Fruit fly (Drosophila melanogaster) Kc167 (cell line): Measurements from ENCODE around the gene Or88a.

Experiments used
- Myc ChIP-seq: fragments of >200 bp; optimal IDR thresholded peaks from 2 replicates; lab custom pipeline; 2017; ENCODE audit warnings: missing external identifiers
- Sin3A ChIP-seq: fragments of >200 bp; optimal IDR thresholded peaks from 2 replicates; lab custom pipeline; 2018; ENCODE audit warnings: missing external identifiers
- h ChIP-seq: fragments of >200 bp; optimal IDR thresholded peaks from 3 replicates; lab custom pipeline; 2018; ENCODE audit warnings: missing external identifiers
- insv ChIP-seq: fragments of >200 bp; optimal IDR thresholded peaks from 3 replicates; lab custom pipeline; 2018; ENCODE audit warnings: missing external identifiers
- psq ChIP-seq: fragments of >200 bp; optimal IDR thresholded peaks from 2 replicates; lab custom pipeline; 2017; ENCODE audit warnings: missing external identifiers
- ttk ChIP-seq: sonication (Bioruptor generic); optimal IDR thresholded peaks from 2 replicates; lab custom pipeline; 2017; ENCODE audit warnings: missing external identifiers

The Or88a gene

DNA sequence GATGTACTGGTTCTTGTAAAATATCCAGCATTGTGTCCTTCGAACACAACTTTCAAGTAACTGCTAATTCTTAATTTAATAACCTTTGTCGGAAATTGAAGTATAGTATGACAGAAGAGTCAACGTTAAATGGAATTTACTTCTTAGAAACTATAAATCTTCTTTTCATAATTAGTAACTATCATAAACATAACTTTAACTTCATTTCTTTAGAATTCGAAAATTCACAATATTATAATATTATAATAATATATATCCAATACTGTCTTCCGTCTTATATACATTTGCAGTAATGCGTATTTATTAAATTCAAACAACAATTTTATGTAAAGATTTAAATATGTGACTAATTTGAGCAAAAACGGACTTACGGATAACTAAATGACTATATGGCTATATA is 44.5 kb downstream of the Or88a start, which contains the start of gene Recs1:
Gene Recs1, minus strand, starts transcription at position 101 of the 400 bp plus-strand sequence.
- TF ChIP-seq insv: no peak
- no peak for TF ChIP-seq psq (lab: Kevin White, UChicago)
- no peak for TF ChIP-seq Sin3A (lab: Kevin White, UChicago)
- TF ChIP-seq Myc (lab: Kevin White, UChicago): no peak
- no peak for TF ChIP-seq ttk
- no peak for TF ChIP-seq h (lab: Kevin White, UChicago)

DNA sequence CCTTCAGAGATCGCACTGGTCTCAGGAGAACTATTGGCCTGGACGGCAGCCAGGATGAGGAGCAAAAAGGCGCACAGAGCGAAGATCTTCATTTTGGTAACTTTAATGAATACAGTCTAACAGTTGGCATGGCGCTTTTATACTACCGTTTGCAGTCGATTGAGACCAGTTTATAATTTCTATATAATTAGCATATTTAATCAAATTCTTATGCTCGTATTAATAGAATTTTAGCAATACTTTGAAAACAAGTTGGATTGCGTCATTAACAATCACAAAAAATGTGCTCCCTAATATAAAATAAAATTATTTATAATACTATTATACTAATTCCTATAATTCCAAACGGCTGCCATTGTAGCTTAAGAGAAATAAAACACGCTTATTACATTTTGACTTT is 45.1 kb downstream of the Or88a start, which contains the start of gene CG44215:
Gene CG44215, minus strand, starts transcription at position 101 of the 400 bp plus-strand sequence.
- TF ChIP-seq Sin3A (lab: Kevin White, UChicago) (no peak), ttk (no peak), insv (no peak), Myc (lab: Kevin White, UChicago) (no peak), h (lab: Kevin White, UChicago) (no peak), psq (lab: Kevin White, UChicago) (no peak)

DNA sequence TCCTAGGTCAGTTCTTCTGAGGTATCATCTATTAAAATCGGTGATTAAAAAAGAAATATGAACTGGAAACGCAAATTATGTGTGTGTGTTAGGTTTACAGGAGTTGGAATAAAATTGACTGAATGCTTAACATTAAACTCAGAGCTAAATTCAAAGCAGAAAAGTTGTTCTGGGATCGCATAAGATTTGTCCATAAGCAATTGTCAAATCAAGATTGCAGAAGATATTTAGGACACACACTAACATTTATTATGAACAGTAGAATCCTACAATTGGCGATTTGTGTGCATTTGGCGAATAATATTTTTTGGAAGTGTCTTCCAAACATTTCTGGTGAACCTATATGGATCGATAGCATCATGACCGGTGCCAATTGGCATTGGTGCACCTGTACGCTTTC is 48.1 kb downstream of the Or88a start, which contains the start of gene CG31533:
Gene CG31533, minus strand, starts transcription at position 101 of the 400 bp plus-strand sequence.
- no peak for TF ChIP-seq Myc (lab: Kevin White, UChicago)
- no peak for TF ChIP-seq psq (lab: Kevin White, UChicago)
- TF ChIP-seq h (lab: Kevin White, UChicago): no peak
- TF ChIP-seq ttk: no peak
- TF ChIP-seq Sin3A (lab: Kevin White, UChicago): no peak
- no peak for TF ChIP-seq insv

DNA sequence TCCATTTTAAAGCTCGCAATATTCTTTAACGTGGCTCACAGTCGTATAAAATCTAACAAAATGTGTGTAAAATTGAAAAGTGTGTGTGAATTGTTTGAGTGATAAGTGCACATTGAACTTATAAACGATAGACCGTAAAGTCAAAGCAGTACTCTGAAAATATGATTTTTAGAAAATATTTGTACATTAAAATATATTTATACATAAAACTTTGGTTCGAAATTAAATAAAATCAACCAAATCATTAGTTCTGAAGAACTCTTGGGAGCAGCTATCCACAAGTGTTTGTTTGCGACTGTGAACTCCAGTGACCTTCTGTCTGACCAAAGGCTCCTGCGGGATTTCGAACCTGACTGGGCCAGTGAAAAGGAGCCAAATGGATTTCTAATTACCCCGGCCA is 50.9 kb downstream of the Or88a start, which contains the start of gene CG31327:
Gene CG31327, minus strand, starts transcription at position 101 of the 400 bp plus-strand sequence.
- no peak for TF ChIP-seq psq (lab: Kevin White, UChicago)
- TF ChIP-seq Sin3A (lab: Kevin White, UChicago): no peak
